Worm (Caenorhabditis elegans) whole organism, mixed stage, embryonic: ENCODE measurements around the gene wht-7.

Experiments
- M03D4.4 ChIP-seq: sonication (generic microtip); optimal IDR thresholded peaks from 2 replicates; lab custom pipeline; 2017; ENCODE audit warnings: mild to moderate bottlenecking, missing genetic modification characterization, missing compliant biosample characterization
- ceh-83 ChIP-seq: fragments of 200-800 bp; sonication (Bioruptor generic); optimal IDR thresholded peaks from 2 replicates; lab custom pipeline; 2018; ENCODE audit warnings: mild to moderate bottlenecking, missing genetic modification characterization, missing compliant biosample characterization
- cnd-1 ChIP-seq: fragments of 200-800 bp; sonication (Bioruptor generic); optimal IDR thresholded peaks from 2 replicates; lab custom pipeline; 2018; ENCODE audit warnings: mild to moderate bottlenecking, missing genetic modification characterization, missing compliant biosample characterization
- drap-1 ChIP-seq: fragments of 200-800 bp; sonication (Bioruptor generic); optimal IDR thresholded peaks from 3 replicates; lab custom pipeline; 2018; ENCODE audit warnings: mild to moderate bottlenecking, missing genetic modification characterization, missing compliant biosample characterization
- elt-1 ChIP-seq: sonication (generic microtip); optimal IDR thresholded peaks from 2 replicates; lab custom pipeline; 2017; ENCODE audit warnings: missing genetic modification characterization, mild to moderate bottlenecking, missing compliant biosample characterization, antibody characterized with exemption, moderate library complexity, borderline replicate concordance; ENCODE audit not compliant: insufficient read depth
- ham-2 ChIP-seq: fragments of 200-800 bp; sonication (Bioruptor generic); optimal IDR thresholded peaks from 2 replicates; lab custom pipeline; 2018; ENCODE audit warnings: mild to moderate bottlenecking, missing genetic modification characterization, missing compliant biosample characterization
- lin-13 ChIP-seq: fragments of 150-350 bp; optimal IDR thresholded peaks from 2 replicates; lab custom pipeline; 2014; ENCODE audit warnings: missing biosample characterization, missing genetic modification characterization
- lin-32 ChIP-seq: fragments of 200-800 bp; sonication (Bioruptor generic); optimal IDR thresholded peaks from 2 replicates; lab custom pipeline; 2018; ENCODE audit warnings: mild to moderate bottlenecking, missing genetic modification characterization, missing compliant biosample characterization
- mab-5 ChIP-seq: fragments of 150-350 bp; optimal IDR thresholded peaks from 2 replicates; lab custom pipeline; 2014; ENCODE audit warnings: missing biosample characterization, missing genetic modification characterization
- nhr-12 ChIP-seq: fragments of 150-350 bp; optimal IDR thresholded peaks from 2 replicates; lab custom pipeline; 2014; ENCODE audit warnings: missing biosample characterization, missing genetic modification characterization
- nhr-2 ChIP-seq: fragments of 150-350 bp; optimal IDR thresholded peaks from 2 replicates; lab custom pipeline; 2014; ENCODE audit warnings: missing biosample characterization, missing genetic modification characterization
- nhr-28 ChIP-seq: fragments of 150-350 bp; optimal IDR thresholded peaks from 2 replicates; lab custom pipeline; 2014; ENCODE audit warnings: missing biosample characterization, missing genetic modification characterization
- sptf-1 ChIP-seq: sonication (generic microtip); optimal IDR thresholded peaks from 2 replicates; lab custom pipeline; 2017; ENCODE audit warnings: mild to moderate bottlenecking, missing genetic modification characterization, moderate library complexity, missing compliant biosample characterization
- tbx-8 ChIP-seq: fragments of 200-800 bp; sonication (Bioruptor generic); optimal IDR thresholded peaks from 2 replicates; lab custom pipeline; 2018; ENCODE audit warnings: mild to moderate bottlenecking, missing genetic modification characterization, moderate library complexity, missing compliant biosample characterization
- unc-39 ChIP-seq: fragments of 150-350 bp; optimal IDR thresholded peaks from 2 replicates; lab custom pipeline; 2014; ENCODE audit warnings: missing biosample characterization, missing genetic modification characterization
- unc-62 ChIP-seq: fragments of 150-350 bp; optimal IDR thresholded peaks from 2 replicates; lab custom pipeline; 2014; ENCODE audit warnings: missing biosample characterization, missing genetic modification reagents, missing genetic modification characterization
- zip-8 ChIP-seq: fragments of 150-350 bp; optimal IDR thresholded peaks from 2 replicates; lab custom pipeline; 2014; ENCODE audit warnings: missing biosample characterization, missing genetic modification characterization

Gene wht-7

DNA sequence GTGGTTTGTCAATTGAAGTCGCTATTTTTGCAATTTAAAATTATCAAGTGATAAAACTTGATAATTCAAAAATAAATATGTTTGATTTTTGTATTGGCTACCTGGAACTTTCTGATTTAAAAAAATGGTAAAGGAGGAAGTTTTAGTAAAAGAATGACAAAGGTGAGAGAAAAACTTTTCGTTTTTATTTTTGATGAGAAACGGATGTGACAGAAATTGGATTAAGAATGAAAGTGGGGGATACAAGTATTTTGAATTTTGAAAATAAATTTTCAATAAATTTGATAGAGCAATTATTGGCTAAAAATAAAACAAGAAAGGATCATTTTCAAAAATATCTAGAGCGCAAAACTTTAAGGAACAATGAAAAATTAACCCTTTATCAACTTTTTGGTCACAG, 46.6 kb downstream of the wht-7 start, which contains the start of gene C05D10.4:
Gene C05D10.4 (minus strand): TSS at position 101 of the 400 bp plus-strand sequence.
- no peak for TF ChIP-seq unc-39 (tag; lab: Kevin White, UChicago)
- no peak for TF ChIP-seq nhr-12
- TF ChIP-seq ham-2 (GFP tag; lab: Kevin White, UChicago), result no peak
- no peak for TF ChIP-seq sptf-1 (tag; lab: Kevin White, UChicago)
- no peak for TF ChIP-seq nhr-28 (tag; lab: Kevin White, UChicago)
- TF ChIP-seq zip-8 (tag; lab: Kevin White, UChicago), result no peak
- no peak for TF ChIP-seq nhr-2
- no peak for TF ChIP-seq drap-1 (GFP tag; lab: Kevin White, UChicago)
- TF ChIP-seq unc-62, result no peak
- TF ChIP-seq lin-32 (GFP tag; lab: Kevin White, UChicago), result no peak
- TF ChIP-seq mab-5 (tag; lab: Kevin White, UChicago), result no peak
- no peak for TF ChIP-seq ceh-83 (GFP tag; lab: Kevin White, UChicago)
- no peak for TF ChIP-seq cnd-1
- TF ChIP-seq lin-13, result no peak
- no peak for TF ChIP-seq M03D4.4 (tag; lab: Kevin White, UChicago)
- TF ChIP-seq elt-1 (tag; lab: Kevin White, UChicago), result no peak

- no peak for TF ChIP-seq tbx-8 (GFP tag; lab: Kevin White, UChicago)
- TF ChIP-seq zip-8 (tag; lab: Kevin White, UChicago), result peak; percentile 86
Observed at ce11 chrIII:6095654-6096053, 53.7 kb downstream of the wht-7 start.
